Worm (Caenorhabditis elegans) whole organism, L1 larva: ENCODE measurements around the gene droe-4.

Experiments used
- ama-1 ChIP-seq: fragments of 150-350 bp; optimal IDR thresholded peaks from 2 replicates; lab custom pipeline; 2014
- ceh-63 ChIP-seq: fragments of 200-800 bp; sonication (Bioruptor generic); optimal IDR thresholded peaks from 2 replicates; lab custom pipeline; 2018; ENCODE audit warnings: mild to moderate bottlenecking, missing genetic modification characterization, missing compliant biosample characterization
- ceh-8 ChIP-seq: fragments of 200-800 bp; sonication (Bioruptor generic); optimal IDR thresholded peaks from 2 replicates; lab custom pipeline; 2018; ENCODE audit warnings: mild to moderate bottlenecking, missing genetic modification characterization, moderate library complexity, missing compliant biosample characterization
- ceh-82 ChIP-seq, 3 experiments: fragments of 150-350 bp in 1 of 3; sonication (generic microtip) in 2 of 3; optimal IDR thresholded peaks; 2 replicates each; lab custom pipeline; 2014 to 2017; ENCODE audit warnings: missing biosample characterization in 3 of 3, missing genetic modification characterization in 3 of 3
- ces-1 ChIP-seq: fragments of 150-350 bp; optimal IDR thresholded peaks from 2 replicates; lab custom pipeline; 2014; ENCODE audit warnings: missing biosample characterization, missing genetic modification reagents, missing genetic modification characterization
- dsc-1 ChIP-seq: sonication (generic microtip); optimal IDR thresholded peaks from 2 replicates; lab custom pipeline; 2016; ENCODE audit warnings: mild to moderate bottlenecking, missing genetic modification characterization, missing compliant biosample characterization
- efl-1 ChIP-seq, 4 experiments: fragments of 150-350 bp; optimal IDR thresholded peaks in 3 of 4; peaks in 1 of 4; 1 replicate in 1 of 4; 2 replicates in 3 of 4; lab custom pipeline; 2014; ENCODE audit warnings: missing biosample characterization in 2 of 4, missing genetic modification characterization in 2 of 4, missing genetic modification reagents in 2 of 4
- efl-3 ChIP-seq: fragments of 200-800 bp; sonication (Bioruptor generic); optimal IDR thresholded peaks from 2 replicates; lab custom pipeline; 2018; ENCODE audit warnings: mild to moderate bottlenecking, missing genetic modification characterization, missing compliant biosample characterization
- egl-27 ChIP-seq, 2 experiments: fragments of 150-350 bp in 1 of 2; sonication (generic microtip); optimal IDR thresholded peaks; 3 replicates each; lab custom pipeline; 2017 to 2018; ENCODE audit warnings: missing biosample characterization in 2 of 2, missing genetic modification characterization in 2 of 2, missing genetic modification reagents in 2 of 2
- elt-2 ChIP-seq: sonication (generic microtip); optimal IDR thresholded peaks from 2 replicates; lab custom pipeline; 2016; ENCODE audit warnings: missing genetic modification characterization, mild to moderate bottlenecking, inconsistent platforms, missing compliant biosample characterization, missing genetic modification reagents
- elt-3 ChIP-seq, 6 experiments: fragments of 150-350 bp in 1 of 6; sonication (generic microtip); optimal IDR thresholded peaks; 2 replicates each; lab custom pipeline; 2017 to 2018; ENCODE audit warnings: missing biosample characterization in 6 of 6, missing genetic modification characterization in 6 of 6, inconsistent platforms in 1 of 6
- fkh-10 ChIP-seq: sonication (generic microtip); optimal IDR thresholded peaks from 2 replicates; lab custom pipeline; 2017; ENCODE audit warnings: missing biosample characterization, missing genetic modification reagents, missing genetic modification characterization
- fkh-4 ChIP-seq: sonication (generic microtip); optimal IDR thresholded peaks from 2 replicates; lab custom pipeline; 2016; ENCODE audit warnings: missing compliant biosample characterization, missing genetic modification characterization, borderline replicate concordance
- fkh-8 ChIP-seq: sonication (generic microtip); optimal IDR thresholded peaks from 2 replicates; lab custom pipeline; 2016; ENCODE audit warnings: mild to moderate bottlenecking, missing genetic modification characterization, missing compliant biosample characterization
- fos-1 ChIP-seq: fragments of 150-350 bp; optimal IDR thresholded peaks from 2 replicates; lab custom pipeline; 2014; ENCODE audit warnings: missing biosample characterization, missing genetic modification characterization
- grh-1 ChIP-seq: fragments of 200-800 bp; sonication (Bioruptor generic); IDR thresholded peaks from 2 replicates; pipeline ENCODE4 v1.3.6; 2022; ENCODE audit warnings: missing genetic modification reagents, missing genetic modification characterization, missing compliant biosample characterization
- hlh-4 ChIP-seq: sonication (generic microtip); optimal IDR thresholded peaks from 2 replicates; lab custom pipeline; 2016; ENCODE audit warnings: mild to moderate bottlenecking, missing genetic modification characterization, missing compliant biosample characterization
- isw-1 ChIP-seq: fragments of 200-800 bp; sonication (Bioruptor generic); IDR thresholded peaks from 2 replicates; pipeline ENCODE4 v1.3.6; 2022; ENCODE audit warnings: missing genetic modification characterization, missing compliant biosample characterization
- lin-14 ChIP-seq: fragments of 200-800 bp; sonication (Bioruptor generic); optimal IDR thresholded peaks from 2 replicates; lab custom pipeline; 2018; ENCODE audit warnings: mild to moderate bottlenecking, missing genetic modification characterization, moderate library complexity, missing compliant biosample characterization
- lin-15B ChIP-seq: fragments of 150-350 bp; sonication (generic microtip); optimal IDR thresholded peaks from 3 replicates; lab custom pipeline; 2014; ENCODE audit warnings: missing biosample characterization, missing genetic modification characterization
- lin-35 ChIP-seq, 2 experiments: fragments of 150-350 bp; optimal IDR thresholded peaks; 2 replicates each; lab custom pipeline; 2014; ENCODE audit warnings: missing biosample characterization in 2 of 2, missing genetic modification characterization in 2 of 2, missing genetic modification reagents in 2 of 2
- lin-39 ChIP-seq: fragments of 150-350 bp; optimal IDR thresholded peaks from 2 replicates; lab custom pipeline; 2014; ENCODE audit warnings: missing biosample characterization, missing genetic modification reagents, missing genetic modification characterization
- lsy-2 ChIP-seq, 2 experiments: fragments of 150-350 bp; optimal IDR thresholded peaks; 2 replicates each; lab custom pipeline; 2014; ENCODE audit warnings: missing biosample characterization in 2 of 2, missing genetic modification characterization in 2 of 2
- nhr-11 ChIP-seq: fragments of 150-350 bp; optimal IDR thresholded peaks from 2 replicates; lab custom pipeline; 2014; ENCODE audit warnings: missing biosample characterization, missing genetic modification characterization
- nhr-19 ChIP-seq: fragments of 200-800 bp; sonication (Bioruptor generic); conservative IDR thresholded peaks from 2 replicates; pipeline ENCODE4 v1.3.6; 2022; ENCODE audit warnings: missing genetic modification characterization, missing compliant biosample characterization
- nhr-237 ChIP-seq: fragments of 150-350 bp; optimal IDR thresholded peaks from 2 replicates; lab custom pipeline; 2014; ENCODE audit warnings: missing biosample characterization, missing genetic modification characterization
- nhr-28 ChIP-seq: fragments of 150-350 bp; optimal IDR thresholded peaks from 2 replicates; lab custom pipeline; 2014; ENCODE audit warnings: missing biosample characterization, missing genetic modification characterization
- nhr-47 ChIP-seq: sonication (generic microtip); optimal IDR thresholded peaks from 2 replicates; lab custom pipeline; 2016; ENCODE audit warnings: mild to moderate bottlenecking, missing genetic modification characterization, moderate library complexity, missing compliant biosample characterization
- nhr-71 ChIP-seq: sonication (generic microtip); optimal IDR thresholded peaks from 2 replicates; lab custom pipeline; 2016; ENCODE audit warnings: mild to moderate bottlenecking, missing genetic modification characterization, moderate library complexity, missing compliant biosample characterization
- nhr-77 ChIP-seq: fragments of 150-350 bp; optimal IDR thresholded peaks from 2 replicates; lab custom pipeline; 2014; ENCODE audit warnings: missing biosample characterization, missing genetic modification characterization
- pax-3 ChIP-seq: fragments of 200-800 bp; sonication (Bioruptor generic); optimal IDR thresholded peaks from 2 replicates; lab custom pipeline; 2018; ENCODE audit warnings: mild to moderate bottlenecking, missing genetic modification characterization, moderate library complexity, missing compliant biosample characterization
- rnt-1 ChIP-seq: sonication (generic microtip); optimal IDR thresholded peaks from 2 replicates; lab custom pipeline; 2016; ENCODE audit warnings: mild to moderate bottlenecking, missing genetic modification characterization, moderate library complexity, missing compliant biosample characterization
- skn-1 ChIP-seq: fragments of 150-350 bp; optimal IDR thresholded peaks from 2 replicates; lab custom pipeline; 2014; ENCODE audit warnings: missing biosample characterization, missing genetic modification characterization
- snpc-4 ChIP-seq: fragments of 150-350 bp; optimal IDR thresholded peaks from 2 replicates; lab custom pipeline; 2014; ENCODE audit warnings: missing biosample characterization, missing genetic modification characterization
- sptf-1 ChIP-seq: fragments of 150-350 bp; optimal IDR thresholded peaks from 2 replicates; lab custom pipeline; 2014; ENCODE audit warnings: missing biosample characterization, missing genetic modification characterization
- tbx-2 ChIP-seq: sonication (generic microtip); optimal IDR thresholded peaks from 2 replicates; lab custom pipeline; 2016; ENCODE audit warnings: missing genetic modification characterization, missing compliant biosample characterization
- tlp-1 ChIP-seq: fragments of 150-350 bp; optimal IDR thresholded peaks from 2 replicates; lab custom pipeline; 2014; ENCODE audit warnings: missing biosample characterization, missing genetic modification characterization
- unc-130 ChIP-seq: fragments of 150-350 bp; optimal IDR thresholded peaks from 2 replicates; lab custom pipeline; 2017; ENCODE audit warnings: missing biosample characterization, missing genetic modification characterization, inconsistent platforms
- unc-62 ChIP-seq: fragments of 150-350 bp; optimal IDR thresholded peaks from 2 replicates; lab custom pipeline; 2014; ENCODE audit warnings: missing biosample characterization, missing genetic modification reagents, missing genetic modification characterization
- unc-86 ChIP-seq: sonication (generic microtip); optimal IDR thresholded peaks from 2 replicates; lab custom pipeline; 2016; ENCODE audit warnings: missing genetic modification characterization, missing compliant biosample characterization
- unc-98 ChIP-seq: fragments of 200-800 bp; sonication (Bioruptor generic); IDR thresholded peaks from 2 replicates; pipeline ENCODE4 v1.3.6; 2022; ENCODE audit warnings: missing genetic modification characterization, missing compliant biosample characterization
- vab-15 ChIP-seq: sonication (generic microtip); optimal IDR thresholded peaks from 2 replicates; lab custom pipeline; 2017; ENCODE audit warnings: missing genotype, mild to moderate bottlenecking, missing genetic modification characterization, missing compliant biosample characterization
- xbp-1 ChIP-seq: sonication (generic microtip); optimal IDR thresholded peaks from 2 replicates; lab custom pipeline; 2016; ENCODE audit warnings: missing genetic modification characterization, missing compliant biosample characterization
- zag-1 ChIP-seq: fragments of 150-350 bp; optimal IDR thresholded peaks from 2 replicates; lab custom pipeline; 2014; ENCODE audit warnings: missing biosample characterization, missing genetic modification characterization
- ztf-4 ChIP-seq: fragments of 150-350 bp; optimal IDR thresholded peaks from 2 replicates; lab custom pipeline; 2014; ENCODE audit warnings: missing biosample characterization, missing genetic modification characterization

The droe-4 gene

DNA sequence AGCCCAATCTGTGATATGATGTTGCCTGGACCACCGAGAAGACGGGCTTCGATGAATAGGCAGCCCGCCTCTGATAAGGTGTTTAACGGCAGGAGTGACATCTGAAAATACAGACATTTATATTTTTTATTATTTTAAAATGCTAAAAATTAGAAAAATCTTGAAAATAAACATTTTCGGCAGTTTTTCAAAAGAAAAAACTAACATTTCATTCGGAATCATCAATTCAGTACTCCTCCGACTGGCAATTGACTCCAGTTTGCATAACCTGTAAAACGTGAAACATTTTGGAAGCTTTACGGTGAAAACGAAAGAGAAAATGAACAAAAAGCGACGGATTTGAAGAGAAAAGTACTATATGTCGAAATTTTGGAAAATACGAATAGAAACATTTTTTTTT, 13.4 kb downstream of the droe-4 start, which contains the start of gene ric-7:
ric-7 (minus strand) TSS at position 101 of the 400 bp plus-strand sequence.
- TF ChIP-seq efl-3 (GFP tag; lab: Kevin White, UChicago) (no peak), unc-130 (tag; lab: Kevin White, UChicago) (no peak), unc-62 (GFP tag; lab: Kevin White, UChicago) (no peak), rnt-1 (tag; lab: Kevin White, UChicago) (no peak), tlp-1 (tag; lab: Kevin White, UChicago) (no peak), egl-27 (tag; optimal IDR thresholded peaks at IDR 0.05; lab: Kevin White, UChicago) (no peak), dsc-1 (tag; lab: Kevin White, UChicago) (no peak), nhr-11 (tag; lab: Kevin White, UChicago) (no peak), ama-1 (lab: Kevin White, UChicago) (no peak), tbx-2 (tag; lab: Kevin White, UChicago) (no peak), ceh-82 (tag; optimal IDR thresholded peaks at IDR 0.05; lab: Kevin White, UChicago) (no peak), ceh-63 (GFP tag; lab: Kevin White, UChicago) (no peak), fos-1 (tag; lab: Kevin White, UChicago) (no peak), ztf-4 (no peak), xbp-1 (no peak), lin-15B (no peak)
- TF ChIP-seq, all 84 proteins: peak for 0

- TF ChIP-seq nhr-11 (tag; lab: Kevin White, UChicago): no peak
- TF ChIP-seq lin-35 (GFP tag; optimal IDR thresholded peaks at IDR 0.05; lab: Kevin White, UChicago): peak in 1 of 2 experiments; percentile 16
- TF ChIP-seq lsy-2 (tag; optimal IDR thresholded peaks at IDR 0.05; lab: Kevin White, UChicago): peak in 1 of 2 experiments; percentile 37
- TF ChIP-seq ceh-8 (GFP tag; lab: Kevin White, UChicago): peak; percentile 5
- TF ChIP-seq fkh-10 (GFP tag; lab: Kevin White, UChicago): no peak
- TF ChIP-seq grh-1 (GFP tag; lab: Robert Waterston, UW): no peak
- no peak for TF ChIP-seq nhr-19 (GFP tag; lab: Robert Waterston, UW)
- no peak for TF ChIP-seq hlh-4 (tag; lab: Kevin White, UChicago)
- peak; percentile 28 for TF ChIP-seq unc-86
- TF ChIP-seq vab-15 (tag; lab: Kevin White, UChicago): no peak
- no peak for TF ChIP-seq nhr-237 (tag; lab: Kevin White, UChicago)
- TF ChIP-seq pax-3 (tag; lab: Kevin White, UChicago): peak; percentile 40
- TF ChIP-seq isw-1 (GFP tag; lab: Robert Waterston, UW): 0 out of 2 replicates have a peak, but pooled peaks have one; percentile 2
- no peak for TF ChIP-seq efl-3 (GFP tag; lab: Kevin White, UChicago)
- TF ChIP-seq tbx-2 (tag; lab: Kevin White, UChicago): peak; percentile 12
- TF ChIP-seq skn-1: no peak
- TF ChIP-seq nhr-71 (tag; lab: Kevin White, UChicago): peak; percentile 25
- TF ChIP-seq nhr-28: no peak
- no peak for TF ChIP-seq snpc-4 (tag; lab: Kevin White, UChicago)
- no peak for TF ChIP-seq nhr-77
- no peak for TF ChIP-seq fos-1 (tag; lab: Kevin White, UChicago)
- peak in 2 of 3 experiments; percentile 9 to 28 for TF ChIP-seq ceh-82 (tag; optimal IDR thresholded peaks at IDR 0.05; lab: Kevin White, UChicago)
- no peak for TF ChIP-seq ama-1 (lab: Kevin White, UChicago)
- no peak for TF ChIP-seq elt-3 (tag; optimal IDR thresholded peaks at IDR 0.05; lab: Kevin White, UChicago)
- no peak for TF ChIP-seq unc-62 (GFP tag; lab: Kevin White, UChicago)
- no peak for TF ChIP-seq ces-1 (GFP tag; lab: Kevin White, UChicago)
- no peak for TF ChIP-seq elt-2
- no peak for TF ChIP-seq unc-98 (GFP tag; lab: Robert Waterston, UW)
- TF ChIP-seq nhr-47 (tag; lab: Kevin White, UChicago): peak; percentile 27
- TF ChIP-seq lin-14 (GFP tag; lab: Kevin White, UChicago): peak; percentile 63
- TF ChIP-seq lin-39: no peak
- TF ChIP-seq fkh-8 (tag; lab: Kevin White, UChicago): peak; percentile 42
- no peak for TF ChIP-seq fkh-4 (tag; lab: Kevin White, UChicago)
- no peak for TF ChIP-seq zag-1
- no peak for TF ChIP-seq sptf-1 (tag; lab: Kevin White, UChicago)
- TF ChIP-seq efl-1 (optimal IDR thresholded peaks at IDR 0.05; lab: Kevin White, UChicago): peak in 1 of 2 experiments; percentile 10
- TF ChIP-seq efl-1 (GFP tag; optimal IDR thresholded peaks at IDR 0.05 in 1 of 2; lab: Kevin White, UChicago): no peak
- no peak for TF ChIP-seq dsc-1 (tag; lab: Kevin White, UChicago)
Measured at ce11 chrV:14006819-14007218, 14.4 kb downstream of the droe-4 start.
